Fruit fly (Drosophila melanogaster) whole organism, prepupa: ENCODE data around the gene Cpr100A.

Experiments used
- Blimp-1 ChIP-seq: fragments of 200-800 bp; sonication (Bioruptor generic); optimal IDR thresholded peaks from 3 replicates; lab custom pipeline; 2017; ENCODE audit warnings: missing biosample characterization, missing genetic modification characterization, mild to moderate bottlenecking, moderate library complexity, missing genetic modification reagents
- CG10631 ChIP-seq: fragments of 200-800 bp; sonication (Bioruptor generic); optimal IDR thresholded peaks from 2 replicates; lab custom pipeline; 2016; ENCODE audit warnings: missing biosample characterization, missing genetic modification characterization
- CG10669 ChIP-seq: fragments of 200-800 bp; sonication (Bioruptor generic); optimal IDR thresholded peaks from 3 replicates; lab custom pipeline; 2018; ENCODE audit warnings: missing biosample characterization, mild to moderate bottlenecking, missing genetic modification characterization, moderate library complexity
- CG11294 ChIP-seq: fragments of 200-800 bp; sonication (Bioruptor generic); IDR thresholded peaks from 2 replicates; pipeline ENCODE4 v1.3.6; 2022; ENCODE audit warnings: missing biosample characterization, missing genetic modification characterization
- CG11762 ChIP-seq: fragments of 200-800 bp; sonication (Bioruptor generic); optimal IDR thresholded peaks from 3 replicates; lab custom pipeline; 2016; ENCODE audit warnings: missing biosample characterization, missing genetic modification characterization; ENCODE audit not compliant: insufficient read depth
- CG11902 ChIP-seq: fragments of 200-800 bp; sonication (Bioruptor generic); optimal IDR thresholded peaks from 3 replicates; lab custom pipeline; 2016; ENCODE audit warnings: missing biosample characterization, missing genetic modification characterization
- CG15336 ChIP-seq: fragments of 200-800 bp; sonication (Bioruptor generic); IDR thresholded peaks from 2 replicates; pipeline ENCODE4 v1.3.6; 2022; ENCODE audit warnings: missing biosample characterization, missing genetic modification characterization
- CG16779 ChIP-seq: fragments of 200-800 bp; sonication (Bioruptor generic); optimal IDR thresholded peaks from 3 replicates; lab custom pipeline; 2017; ENCODE audit warnings: missing biosample characterization, mild to moderate bottlenecking, missing genetic modification characterization
- CG3032 ChIP-seq: fragments of 200-800 bp; optimal IDR thresholded peaks from 2 replicates; lab custom pipeline; 2019; ENCODE audit warnings: missing biosample characterization, mild to moderate bottlenecking, missing genetic modification characterization, moderate library complexity
- CG31627 ChIP-seq: fragments of 200-800 bp; sonication (Bioruptor generic); optimal IDR thresholded peaks from 3 replicates; lab custom pipeline; 2016; ENCODE audit warnings: missing biosample characterization, missing genetic modification characterization
- CG32006 ChIP-seq: fragments of 200-800 bp; sonication (Bioruptor generic); optimal IDR thresholded peaks from 3 replicates; lab custom pipeline; 2017; ENCODE audit warnings: missing biosample characterization, mild to moderate bottlenecking, missing genetic modification characterization
- CG34406 ChIP-seq: fragments of 200-800 bp; sonication (Bioruptor generic); optimal IDR thresholded peaks from 3 replicates; lab custom pipeline; 2016; ENCODE audit warnings: missing biosample characterization, missing genetic modification characterization
- CG3919 ChIP-seq: fragments of 200-800 bp; sonication (Bioruptor generic); optimal IDR thresholded peaks from 3 replicates; lab custom pipeline; 2016; ENCODE audit warnings: missing biosample characterization, missing genetic modification characterization
- CG6163 ChIP-seq: fragments of 200-800 bp; sonication (Bioruptor generic); IDR thresholded peaks from 3 replicates; pipeline ENCODE4 v1.3.6; 2022; ENCODE audit warnings: missing biosample characterization, missing genetic modification characterization
- CG6276 ChIP-seq: fragments of 200-800 bp; sonication (Bioruptor generic); optimal IDR thresholded peaks from 2 replicates; lab custom pipeline; 2017; ENCODE audit warnings: missing biosample characterization, mild to moderate bottlenecking, missing genetic modification characterization
- CG6792 ChIP-seq: fragments of 200-800 bp; sonication (Bioruptor generic); optimal IDR thresholded peaks from 3 replicates; lab custom pipeline; 2016; ENCODE audit warnings: missing biosample characterization, missing genetic modification characterization
- CG8119 ChIP-seq: fragments of 200-800 bp; sonication (Bioruptor generic); IDR thresholded peaks from 3 replicates; pipeline ENCODE4 v1.3.6; 2022; ENCODE audit warnings: missing biosample characterization, missing genetic modification characterization
- CG8319 ChIP-seq: fragments of 200-800 bp; sonication (Bioruptor generic); optimal IDR thresholded peaks from 3 replicates; lab custom pipeline; 2016; ENCODE audit warnings: missing biosample characterization, missing genetic modification characterization
- CG9139 ChIP-seq: fragments of 200-800 bp; sonication (Bioruptor generic); optimal IDR thresholded peaks from 3 replicates; lab custom pipeline; 2017; ENCODE audit warnings: missing biosample characterization, mild to moderate bottlenecking, missing genetic modification characterization
- Eip78C ChIP-seq: fragments of 200-800 bp; sonication (Bioruptor generic); peaks from one replicate; lab custom pipeline; 2016; ENCODE audit warnings: missing biosample characterization, missing genetic modification characterization
- Eip93F ChIP-seq: fragments of 200-800 bp; sonication (Bioruptor generic); optimal IDR thresholded peaks from 2 replicates; lab custom pipeline; 2016; ENCODE audit warnings: missing biosample characterization, mild to moderate bottlenecking, missing genetic modification characterization
- Ets21C ChIP-seq: fragments of 200-800 bp; sonication (Bioruptor generic); optimal IDR thresholded peaks from 3 replicates; lab custom pipeline; 2016; ENCODE audit warnings: missing biosample characterization, missing genetic modification characterization
- Gug ChIP-seq: fragments of 200-800 bp; sonication (Bioruptor generic); IDR thresholded peaks from 2 replicates; pipeline ENCODE4 v1.3.6; 2022; ENCODE audit warnings: missing biosample characterization, missing genetic modification characterization
- Hr39 ChIP-seq: fragments of 200-800 bp; sonication (Bioruptor generic); optimal IDR thresholded peaks from 2 replicates; lab custom pipeline; 2016; ENCODE audit warnings: missing biosample characterization, missing genetic modification characterization
- Hr4 ChIP-seq: fragments of 200-800 bp; sonication (Bioruptor generic); optimal IDR thresholded peaks from 3 replicates; lab custom pipeline; 2016; ENCODE audit warnings: missing biosample characterization, missing genetic modification characterization
- Lpt ChIP-seq: fragments of 200-800 bp; sonication (Bioruptor generic); optimal IDR thresholded peaks from 3 replicates; lab custom pipeline; 2016; ENCODE audit warnings: missing biosample characterization, missing genetic modification characterization
- Met ChIP-seq: fragments of 200-800 bp; sonication (Bioruptor generic); optimal IDR thresholded peaks from 3 replicates; lab custom pipeline; 2016; ENCODE audit warnings: missing biosample characterization, missing genetic modification characterization
- OdsH ChIP-seq: fragments of 200-800 bp; sonication (Bioruptor generic); optimal IDR thresholded peaks from 3 replicates; lab custom pipeline; 2016; ENCODE audit warnings: missing biosample characterization, missing genetic modification characterization
- Sox102F ChIP-seq: fragments of 200-800 bp; sonication (Bioruptor generic); optimal IDR thresholded peaks from 2 replicates; lab custom pipeline; 2016; ENCODE audit warnings: missing biosample characterization, mild to moderate bottlenecking, missing genetic modification characterization
- Sox14 ChIP-seq: fragments of 200-800 bp; sonication (Bioruptor generic); optimal IDR thresholded peaks from 3 replicates; lab custom pipeline; 2016; ENCODE audit warnings: missing biosample characterization, missing genetic modification characterization
- Sox15 ChIP-seq: fragments of 200-800 bp; sonication (Bioruptor generic); optimal IDR thresholded peaks from 3 replicates; lab custom pipeline; 2016; ENCODE audit warnings: missing biosample characterization, missing genetic modification characterization
- achi ChIP-seq: fragments of 200-800 bp; sonication (Bioruptor generic); optimal IDR thresholded peaks from 3 replicates; lab custom pipeline; 2016; ENCODE audit warnings: missing biosample characterization, missing genetic modification characterization
- acj6 ChIP-seq: fragments of 200-800 bp; sonication (Bioruptor generic); optimal IDR thresholded peaks from 3 replicates; lab custom pipeline; 2016; ENCODE audit warnings: missing biosample characterization, missing genetic modification characterization
- cyc ChIP-seq: fragments of 200-800 bp; sonication (Bioruptor generic); optimal IDR thresholded peaks from 3 replicates; lab custom pipeline; 2016; ENCODE audit warnings: missing biosample characterization, missing genetic modification characterization
- dac ChIP-seq: fragments of 200-800 bp; sonication (Bioruptor generic); optimal IDR thresholded peaks from 2 replicates; lab custom pipeline; 2017; ENCODE audit warnings: missing biosample characterization, mild to moderate bottlenecking, missing genetic modification characterization
- dsx ChIP-seq: fragments of 200-800 bp; optimal IDR thresholded peaks from 3 replicates; lab custom pipeline; 2019; ENCODE audit warnings: missing biosample characterization, mild to moderate bottlenecking, missing genetic modification characterization, moderate library complexity; ENCODE audit not compliant: poor library complexity, severe bottlenecking
- esn ChIP-seq: fragments of 200-800 bp; sonication (Bioruptor generic); optimal IDR thresholded peaks from 2 replicates; lab custom pipeline; 2016; ENCODE audit warnings: missing biosample characterization, mild to moderate bottlenecking, missing genetic modification characterization, moderate library complexity
- fd59A ChIP-seq: fragments of 200-800 bp; sonication (Bioruptor generic); optimal IDR thresholded peaks from 2 replicates; lab custom pipeline; 2017; ENCODE audit warnings: missing biosample characterization, mild to moderate bottlenecking, missing genetic modification characterization, missing genetic modification reagents
- fd85E ChIP-seq: fragments of 200-800 bp; sonication (Bioruptor generic); optimal IDR thresholded peaks from 3 replicates; lab custom pipeline; 2016; ENCODE audit warnings: missing biosample characterization, missing genetic modification characterization
- fkh ChIP-seq: fragments of 200-800 bp; sonication (Bioruptor generic); optimal IDR thresholded peaks from 3 replicates; lab custom pipeline; 2017; ENCODE audit warnings: missing biosample characterization, mild to moderate bottlenecking, missing genetic modification characterization, moderate library complexity
- lz ChIP-seq: fragments of 200-800 bp; sonication (Bioruptor generic); optimal IDR thresholded peaks from 3 replicates; lab custom pipeline; 2016; ENCODE audit warnings: missing biosample characterization, missing genetic modification characterization
- pdm3 ChIP-seq: fragments of 200-800 bp; sonication (Bioruptor generic); optimal IDR thresholded peaks from 3 replicates; lab custom pipeline; 2016; ENCODE audit warnings: missing biosample characterization, missing genetic modification characterization
- ss ChIP-seq, 2 experiments: fragments of 200-800 bp; sonication (Bioruptor generic); optimal IDR thresholded peaks; 2 replicates in 1 of 2; 3 replicates in 1 of 2; lab custom pipeline; 2017 to 2018; ENCODE audit warnings: mild to moderate bottlenecking in 2 of 2, missing biosample characterization in 2 of 2, missing genetic modification characterization in 2 of 2, moderate library complexity in 1 of 2
- svp ChIP-seq: fragments of 200-800 bp; sonication (Bioruptor generic); peaks from one replicate; lab custom pipeline; 2016; ENCODE audit warnings: missing biosample characterization, missing genetic modification characterization
- vri ChIP-seq: fragments of 200-800 bp; sonication (Bioruptor generic); optimal IDR thresholded peaks from 3 replicates; lab custom pipeline; 2016; ENCODE audit warnings: missing biosample characterization, mild to moderate bottlenecking, missing genetic modification characterization

The Cpr100A gene

dm6 chr3R:30887711-30888549 lies 20.6 kb downstream of the Cpr100A start (continued):
- TF ChIP-seq ss (GFP tag; optimal IDR thresholded peaks at IDR 0.05; lab: Kevin White, UChicago) (peak in 1 of 2 experiments; percentile 71), CG8319 (GFP tag; lab: Kevin White, UChicago) (peak; percentile 71), lz (GFP tag; lab: Kevin White, UChicago) (peak; percentile 89), fd59A (GFP tag; lab: Kevin White, UChicago) (peak; percentile 52), fkh (GFP tag; lab: Kevin White, UChicago) (no peak), Sox102F (GFP tag; lab: Kevin White, UChicago) (peak; percentile 89), acj6 (peak; percentile 89), CG10669 (GFP tag; lab: Kevin White, UChicago) (peak; percentile 77), CG15336 (GFP tag; lab: Robert Waterston, UW) (peak; percentile 51; the same call in 1 of the 2 replicates), Ets21C (GFP tag; lab: Kevin White, UChicago) (peak; percentile 85), CG16779 (tag; lab: Kevin White, UChicago) (peak; percentile 57), fd85E (GFP tag; lab: Kevin White, UChicago) (no peak), Met (GFP tag; lab: Kevin White, UChicago) (peak; percentile 91), esn (GFP tag; lab: Kevin White, UChicago) (peak; percentile 89), CG11294 (GFP tag; lab: Robert Waterston, UW) (peak; percentile 81), CG6276 (GFP tag; lab: Kevin White, UChicago) (peak; percentile 69), dac (GFP tag; lab: Kevin White, UChicago) (peak; percentile 48), CG8119 (GFP tag; lab: Robert Waterston, UW) (peak; percentile 71), CG6792 (peak; percentile 83), Hr4 (GFP tag; lab: Kevin White, UChicago) (peak; percentile 85), CG9139 (GFP tag; lab: Kevin White, UChicago) (peak; percentile 23), Sox14 (GFP tag; lab: Kevin White, UChicago) (peak; percentile 91), Eip93F (GFP tag; lab: Kevin White, UChicago) (peak; percentile 38), Lpt (GFP tag; lab: Kevin White, UChicago) (peak; percentile 68), OdsH (GFP tag; lab: Kevin White, UChicago) (peak; percentile 85), vri (GFP tag; lab: Kevin White, UChicago) (peak; percentile 75), Blimp-1 (peak; percentile 55), CG32006 (GFP tag; lab: Kevin White, UChicago) (peak; percentile 82), CG31627 (GFP tag; lab: Kevin White, UChicago) (peak; percentile 93), svp (GFP tag; lab: Kevin White, UChicago) (peak; percentile 94), CG11902 (GFP tag; lab: Kevin White, UChicago) (peak; percentile 85), Gug (GFP tag; lab: Robert Waterston, UW) (peak; percentile 77), Hr39 (GFP tag; lab: Kevin White, UChicago) (peak; percentile 93), CG3032 (tag; lab: Kevin White, UChicago) (peak; percentile 73), CG11762 (GFP tag; lab: Kevin White, UChicago) (peak; percentile 67), CG10631 (GFP tag; lab: Kevin White, UChicago) (peak; percentile 79), Eip78C (GFP tag; lab: Kevin White, UChicago) (peak; percentile 93)
- TF ChIP-seq, all 60 proteins: peak for 57

DNA sequence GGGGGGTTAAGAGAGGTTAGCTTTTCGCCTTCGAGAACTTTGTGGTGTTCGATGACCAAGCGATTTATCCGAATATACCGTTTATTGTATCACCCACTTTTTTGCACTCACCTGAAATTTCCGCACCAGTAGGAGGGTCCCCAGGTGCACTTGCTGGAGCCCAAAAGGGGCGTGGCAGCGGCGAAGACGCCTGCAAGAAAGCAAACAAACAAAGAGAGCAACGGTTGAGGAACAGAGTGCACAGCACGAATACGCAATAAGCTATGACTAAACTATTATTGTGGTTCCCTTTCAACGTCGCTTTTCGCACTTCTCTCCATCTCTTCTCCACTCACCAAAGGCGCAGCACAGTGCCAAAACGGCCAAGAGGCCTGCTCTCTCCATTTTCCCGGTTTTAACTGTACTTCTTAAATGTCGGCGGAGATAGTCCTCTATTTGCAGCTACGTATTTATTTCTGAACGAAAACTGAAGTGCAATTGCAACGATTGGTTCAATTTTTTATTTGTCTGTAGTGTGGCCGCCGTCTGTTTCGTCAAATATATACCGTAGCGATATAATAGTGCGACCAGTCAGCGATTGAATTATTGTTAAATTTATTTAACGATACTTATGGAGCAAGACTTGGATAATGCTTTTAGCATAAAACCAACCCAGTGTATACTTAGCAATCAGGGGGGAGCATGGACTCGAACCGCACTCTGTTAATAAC lies 21.4 kb downstream of the Cpr100A start, which contains the start of gene Sap-r:
Gene Sap-r (minus strand): TSS at position 513 of the 710 bp plus-strand sequence.
- TF ChIP-seq CG11762 (GFP tag; lab: Kevin White, UChicago) (no peak), dsx (no peak), CG8319 (GFP tag; lab: Kevin White, UChicago) (no peak), fd59A (GFP tag; lab: Kevin White, UChicago) (no peak), pdm3 (GFP tag; lab: Kevin White, UChicago) (no peak), OdsH (GFP tag; lab: Kevin White, UChicago) (no peak), Ets21C (GFP tag; lab: Kevin White, UChicago) (no peak), CG31627 (GFP tag; lab: Kevin White, UChicago) (no peak), CG11294 (GFP tag; lab: Robert Waterston, UW) (no peak), Lpt (GFP tag; lab: Kevin White, UChicago) (no peak), Sox15 (no peak), vri (GFP tag; lab: Kevin White, UChicago) (peak; percentile 28), CG3919 (GFP tag; lab: Kevin White, UChicago) (peak; percentile 32), cyc (GFP tag; lab: Kevin White, UChicago) (no peak), esn (GFP tag; lab: Kevin White, UChicago) (peak; percentile 22), CG15336 (GFP tag; lab: Robert Waterston, UW) (no peak), CG10669 (GFP tag; lab: Kevin White, UChicago) (no peak), CG6163 (GFP tag; lab: Robert Waterston, UW) (peak; percentile 38; the same call in 2 of the 3 replicates), CG34406 (GFP tag; lab: Kevin White, UChicago) (no peak), achi (GFP tag; lab: Kevin White, UChicago) (no peak), Eip78C (GFP tag; lab: Kevin White, UChicago) (peak; percentile 70), CG9139 (GFP tag; lab: Kevin White, UChicago) (no peak)
